Worm (Caenorhabditis elegans) whole organism, mixed stage, embryonic: Measurements from ENCODE around the gene F10G2.2.
"Not testable (repeated sequence)": the region's sequence is repeated elsewhere in the genome, so short reads cannot be mapped to it uniquely, and the experiment has no call there.

Source experiments
- M03D4.4 ChIP-seq: sonication (generic microtip); optimal IDR thresholded peaks from 2 replicates; lab custom pipeline; 2017; ENCODE audit warnings: mild to moderate bottlenecking, missing genetic modification characterization, missing compliant biosample characterization
- bed-3 ChIP-seq: fragments of 200-800 bp; sonication (Bioruptor generic); optimal IDR thresholded peaks from 3 replicates; lab custom pipeline; 2018; ENCODE audit warnings: mild to moderate bottlenecking, missing genetic modification characterization, moderate library complexity, missing compliant biosample characterization
- blmp-1 ChIP-seq: fragments of 150-350 bp; optimal IDR thresholded peaks from 2 replicates; lab custom pipeline; 2014; ENCODE audit warnings: missing biosample characterization, missing genetic modification characterization
- ceh-39 ChIP-seq: fragments of 150-350 bp; optimal IDR thresholded peaks from 2 replicates; lab custom pipeline; 2014; ENCODE audit warnings: missing biosample characterization, missing genetic modification characterization
- ceh-43 ChIP-seq: fragments of 200-800 bp; sonication (Bioruptor generic); optimal IDR thresholded peaks from 2 replicates; lab custom pipeline; 2018; ENCODE audit warnings: mild to moderate bottlenecking, missing genetic modification characterization, moderate library complexity, missing compliant biosample characterization
- ceh-83 ChIP-seq: fragments of 200-800 bp; sonication (Bioruptor generic); optimal IDR thresholded peaks from 2 replicates; lab custom pipeline; 2018; ENCODE audit warnings: mild to moderate bottlenecking, missing genetic modification characterization, missing compliant biosample characterization
- ces-1 ChIP-seq: fragments of 150-350 bp; optimal IDR thresholded peaks from 2 replicates; lab custom pipeline; 2014; ENCODE audit warnings: missing biosample characterization, missing genetic modification reagents, missing genetic modification characterization
- cnd-1 ChIP-seq: fragments of 200-800 bp; sonication (Bioruptor generic); optimal IDR thresholded peaks from 2 replicates; lab custom pipeline; 2018; ENCODE audit warnings: mild to moderate bottlenecking, missing genetic modification characterization, missing compliant biosample characterization
- drap-1 ChIP-seq: fragments of 200-800 bp; sonication (Bioruptor generic); optimal IDR thresholded peaks from 3 replicates; lab custom pipeline; 2018; ENCODE audit warnings: mild to moderate bottlenecking, missing genetic modification characterization, missing compliant biosample characterization
- elt-1 ChIP-seq: sonication (generic microtip); optimal IDR thresholded peaks from 2 replicates; lab custom pipeline; 2017; ENCODE audit warnings: missing genetic modification characterization, mild to moderate bottlenecking, missing compliant biosample characterization, antibody characterized with exemption, moderate library complexity, borderline replicate concordance; ENCODE audit not compliant: insufficient read depth
- elt-3 ChIP-seq: fragments of 150-350 bp; optimal IDR thresholded peaks from 2 replicates; lab custom pipeline; 2014; ENCODE audit warnings: missing biosample characterization, missing genetic modification characterization
- flh-1 ChIP-seq: fragments of 200-800 bp; sonication (Bioruptor generic); optimal IDR thresholded peaks from 2 replicates; lab custom pipeline; 2018; ENCODE audit warnings: mild to moderate bottlenecking, missing genetic modification characterization, moderate library complexity, missing compliant biosample characterization
- hlh-1 ChIP-seq: fragments of 150-350 bp; optimal IDR thresholded peaks from 2 replicates; lab custom pipeline; 2014; ENCODE audit warnings: missing biosample characterization, missing genetic modification reagents, missing genetic modification characterization
- lin-13 ChIP-seq: fragments of 150-350 bp; optimal IDR thresholded peaks from 2 replicates; lab custom pipeline; 2014; ENCODE audit warnings: missing biosample characterization, missing genetic modification characterization
- lin-32 ChIP-seq: fragments of 200-800 bp; sonication (Bioruptor generic); optimal IDR thresholded peaks from 2 replicates; lab custom pipeline; 2018; ENCODE audit warnings: mild to moderate bottlenecking, missing genetic modification characterization, missing compliant biosample characterization
- lsy-2 ChIP-seq: fragments of 150-350 bp; optimal IDR thresholded peaks from 2 replicates; lab custom pipeline; 2014; ENCODE audit warnings: missing biosample characterization, missing genetic modification characterization
- mab-5 ChIP-seq: fragments of 150-350 bp; optimal IDR thresholded peaks from 2 replicates; lab custom pipeline; 2014; ENCODE audit warnings: missing biosample characterization, missing genetic modification characterization
- mep-1 ChIP-seq: fragments of 150-350 bp; optimal IDR thresholded peaks from 2 replicates; lab custom pipeline; 2017; ENCODE audit warnings: missing biosample characterization, missing genetic modification reagents, missing genetic modification characterization, inconsistent platforms
- mls-2 ChIP-seq: sonication (generic microtip); optimal IDR thresholded peaks from 2 replicates; lab custom pipeline; 2016; ENCODE audit warnings: mild to moderate bottlenecking, missing genetic modification characterization, moderate library complexity, missing compliant biosample characterization
- nhr-12 ChIP-seq: fragments of 150-350 bp; optimal IDR thresholded peaks from 2 replicates; lab custom pipeline; 2014; ENCODE audit warnings: missing biosample characterization, missing genetic modification characterization
- nhr-2 ChIP-seq: fragments of 150-350 bp; optimal IDR thresholded peaks from 2 replicates; lab custom pipeline; 2014; ENCODE audit warnings: missing biosample characterization, missing genetic modification characterization
- nhr-28 ChIP-seq: fragments of 150-350 bp; optimal IDR thresholded peaks from 2 replicates; lab custom pipeline; 2014; ENCODE audit warnings: missing biosample characterization, missing genetic modification characterization
- nhr-76 ChIP-seq: sonication (generic microtip); optimal IDR thresholded peaks from 2 replicates; lab custom pipeline; 2017; ENCODE audit warnings: missing biosample characterization, missing genetic modification characterization
- pha-4 ChIP-seq: fragments of 150-350 bp; optimal IDR thresholded peaks from 2 replicates; lab custom pipeline; 2018; ENCODE audit warnings: missing biosample characterization, missing genetic modification reagents, missing genetic modification characterization
- sem-2 ChIP-seq: fragments of 200-800 bp; sonication (Bioruptor generic); optimal IDR thresholded peaks from 2 replicates; lab custom pipeline; 2018; ENCODE audit warnings: mild to moderate bottlenecking, missing genetic modification characterization, missing compliant biosample characterization
- sptf-1 ChIP-seq: sonication (generic microtip); optimal IDR thresholded peaks from 2 replicates; lab custom pipeline; 2017; ENCODE audit warnings: mild to moderate bottlenecking, missing genetic modification characterization, moderate library complexity, missing compliant biosample characterization
- tbx-8 ChIP-seq: fragments of 200-800 bp; sonication (Bioruptor generic); optimal IDR thresholded peaks from 2 replicates; lab custom pipeline; 2018; ENCODE audit warnings: mild to moderate bottlenecking, missing genetic modification characterization, moderate library complexity, missing compliant biosample characterization
- unc-120 ChIP-seq: sonication (generic microtip); optimal IDR thresholded peaks from 2 replicates; lab custom pipeline; 2017; ENCODE audit warnings: missing genetic modification characterization, missing compliant biosample characterization; ENCODE audit not compliant: poor library complexity, severe bottlenecking
- unc-39 ChIP-seq: fragments of 150-350 bp; optimal IDR thresholded peaks from 2 replicates; lab custom pipeline; 2014; ENCODE audit warnings: missing biosample characterization, missing genetic modification characterization
- unc-62 ChIP-seq: fragments of 150-350 bp; optimal IDR thresholded peaks from 2 replicates; lab custom pipeline; 2014; ENCODE audit warnings: missing biosample characterization, missing genetic modification reagents, missing genetic modification characterization
- zip-8 ChIP-seq: fragments of 150-350 bp; optimal IDR thresholded peaks from 2 replicates; lab custom pipeline; 2014; ENCODE audit warnings: missing biosample characterization, missing genetic modification characterization
- ztf-11 ChIP-seq: fragments of 150-350 bp; optimal IDR thresholded peaks from 2 replicates; lab custom pipeline; 2014; ENCODE audit warnings: missing biosample characterization, missing genetic modification characterization

F10G2.2 gene

ce11 chrV:7337218-7337617, 6.2 kb downstream of the F10G2.2 start, which contains the start of gene F10G2.7:
Gene F10G2.7, minus strand, starts transcription at chrV:7337318.
- TF ChIP-seq ceh-43 (GFP tag; lab: Kevin White, UChicago); ces-1; flh-1 (GFP tag; lab: Kevin White, UChicago): not testable (repeated sequence)

DNA sequence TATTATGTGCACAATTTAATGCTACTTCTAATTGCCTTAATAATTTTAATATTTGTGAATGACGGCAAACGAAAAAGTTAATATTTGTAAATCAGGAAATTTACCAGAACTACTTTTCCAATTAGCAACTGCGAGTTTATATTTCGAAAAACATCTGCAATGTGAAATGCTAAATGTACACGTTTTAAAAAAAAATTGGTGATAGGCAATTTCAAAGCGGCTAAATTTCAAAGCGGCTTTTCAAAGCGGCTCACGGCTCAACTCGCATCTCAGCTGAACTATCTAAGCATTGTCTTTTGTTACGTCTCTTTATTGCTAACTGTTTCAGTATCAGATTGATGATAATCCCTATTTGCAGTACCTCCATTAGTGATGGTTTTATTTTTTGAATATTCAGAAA, 8.9 kb downstream of the F10G2.2 start, which contains the start of gene srh-187:
srh-187 (minus strand) TSS at position 101 of the 400 bp plus-strand sequence.
- TF ChIP-seq cnd-1 (no peak), M03D4.4 (tag; lab: Kevin White, UChicago) (no peak)

ce11 chrV:7341942-7342341, 11.0 kb downstream of the F10G2.2 start, which contains the start of the genes nhr-263 and nhr-148:
Gene nhr-263, minus strand, starts transcription at chrV:7342042.
Gene nhr-148, plus strand, starts transcription at chrV:7342156.
- no peak for TF ChIP-seq ceh-39
- no peak for TF ChIP-seq unc-120 (tag; lab: Kevin White, UChicago)

ce11 chrV:7343522-7343921, 12.6 kb downstream of the F10G2.2 start, which contains the start of gene srh-244:
Gene srh-244, plus strand, starts transcription at chrV:7343822.
- TF ChIP-seq pha-4 (tag; lab: Kevin White, UChicago) (no peak), elt-1 (tag; lab: Kevin White, UChicago) (no peak), tbx-8 (GFP tag; lab: Kevin White, UChicago) (no peak), cnd-1 (no peak), ztf-11 (tag; lab: Kevin White, UChicago) (no peak), lsy-2 (tag; lab: Kevin White, UChicago) (no peak), nhr-2 (tag; lab: Kevin White, UChicago) (no peak), ceh-43 (GFP tag; lab: Kevin White, UChicago) (no peak), elt-3 (tag; lab: Kevin White, UChicago) (no peak), ces-1 (no peak), zip-8 (tag; lab: Kevin White, UChicago) (no peak), bed-3 (GFP tag; lab: Kevin White, UChicago) (no peak), nhr-12 (tag; lab: Kevin White, UChicago) (no peak), hlh-1 (no peak), mab-5 (tag; lab: Kevin White, UChicago) (no peak), mls-2 (tag; lab: Kevin White, UChicago) (no peak)

DNA sequence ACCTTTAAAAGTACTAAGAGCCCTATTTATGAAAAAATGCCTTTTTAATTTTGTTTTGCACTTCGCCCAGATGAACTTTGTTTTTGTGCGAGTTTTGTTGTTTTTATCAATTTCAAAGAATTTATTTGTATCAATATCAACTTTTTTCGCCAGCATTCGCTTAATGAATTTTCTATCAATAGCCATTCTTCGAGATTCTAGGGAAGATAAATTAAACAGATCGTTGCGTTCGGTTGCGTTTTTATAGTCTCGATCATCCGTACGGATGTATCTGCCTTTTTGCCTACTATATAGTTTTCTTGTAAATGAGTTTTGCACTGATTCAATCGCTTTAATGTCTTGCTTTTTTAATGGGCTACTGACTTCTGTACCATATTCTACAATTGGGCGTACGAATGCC, 14.5 kb downstream of the F10G2.2 start, which contains the start of gene nhr-147:
nhr-147 (plus strand) TSS at position 301 of the 400 bp plus-strand sequence.
- TF ChIP-seq unc-120, blmp-1, lin-13 (tag; lab: Kevin White, UChicago): not testable (repeated sequence)

DNA sequence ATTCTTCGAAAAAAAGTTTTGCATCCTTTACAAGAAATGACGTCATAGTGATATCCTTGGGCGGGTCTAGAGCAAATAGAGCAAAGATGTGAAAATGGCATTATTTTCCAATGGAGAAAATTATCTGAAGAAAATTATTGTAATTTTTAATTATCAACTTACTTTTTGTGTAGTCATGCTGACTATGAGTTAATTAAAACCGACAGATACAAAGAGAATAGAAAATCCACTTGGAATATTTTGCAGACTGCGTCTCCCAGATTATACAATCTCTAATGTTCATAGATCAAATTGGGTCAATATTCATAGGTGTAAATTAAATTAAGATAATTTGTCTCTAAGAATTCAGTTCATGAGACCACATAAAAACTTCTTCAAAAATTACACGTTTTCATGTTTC, 18.6 kb downstream of the F10G2.2 start, which contains the start of gene nhr-149:
nhr-149 (minus strand) TSS at position 101 of the 400 bp plus-strand sequence.
- TF ChIP-seq zip-8 (tag; lab: Kevin White, UChicago) (peak; percentile 53), mls-2 (tag; lab: Kevin White, UChicago) (no peak)

DNA sequence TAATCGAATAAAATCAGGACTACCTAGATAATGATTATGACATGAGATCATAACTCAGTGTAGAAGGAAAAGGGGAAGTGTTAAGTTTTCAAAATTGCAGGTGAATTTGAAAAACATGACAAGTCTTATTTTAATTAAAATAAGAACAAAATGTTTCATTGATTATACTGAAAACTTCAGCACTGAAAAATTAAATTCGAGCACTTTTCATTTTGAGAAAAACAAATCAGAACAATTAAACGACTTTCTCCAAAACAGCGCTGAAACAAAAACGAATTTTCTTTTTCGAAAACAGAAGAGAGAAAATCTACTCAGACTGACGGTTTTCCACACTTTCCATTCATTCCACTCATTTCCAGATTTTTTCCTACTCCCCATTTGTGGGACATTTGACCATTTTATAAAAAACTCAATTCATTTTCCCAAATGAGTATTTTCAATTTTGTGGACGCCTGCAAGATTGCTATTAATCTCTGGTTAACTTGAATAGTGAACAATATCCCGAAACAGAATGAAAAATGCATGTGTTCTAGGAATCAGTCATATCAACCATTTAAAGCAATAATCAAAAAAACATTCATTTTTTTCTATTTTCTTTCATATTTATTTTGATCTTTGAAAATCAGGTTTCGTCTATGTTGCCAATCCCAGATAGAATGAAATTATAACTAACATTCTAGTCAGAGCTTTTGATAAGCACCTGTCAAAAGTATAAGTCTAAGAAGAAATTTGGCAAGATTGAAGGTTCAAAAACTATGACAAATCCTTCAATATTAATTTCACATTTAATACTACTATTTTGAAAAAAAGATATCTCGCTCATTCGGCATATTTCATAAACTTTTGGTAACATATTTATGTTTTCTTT, 21.5 kb downstream of the F10G2.2 start, which contains the start of the genes srh-231 and srh-275:
srh-231 (minus strand) TSS at position 51 of the 868 bp plus-strand sequence.
srh-275 (plus strand) TSS at position 818 of the 868 bp plus-strand sequence.
- TF ChIP-seq mep-1 (tag; lab: Kevin White, UChicago) (no peak), ceh-39 (no peak)

- TF ChIP-seq nhr-12 (tag; lab: Kevin White, UChicago) (no peak), ceh-83 (GFP tag; lab: Kevin White, UChicago) (no peak), elt-3 (tag; lab: Kevin White, UChicago) (no peak), mls-2 (tag; lab: Kevin White, UChicago) (no peak), lin-32 (GFP tag; lab: Kevin White, UChicago) (no peak), unc-39 (tag; lab: Kevin White, UChicago) (no peak), drap-1 (GFP tag; lab: Kevin White, UChicago) (no peak), M03D4.4 (tag; lab: Kevin White, UChicago) (no peak), tbx-8 (GFP tag; lab: Kevin White, UChicago) (no peak), ceh-39 (no peak), nhr-28 (tag; lab: Kevin White, UChicago) (no peak), ces-1 (no peak), nhr-76 (tag; lab: Kevin White, UChicago) (no peak), cnd-1 (no peak), sptf-1 (tag; lab: Kevin White, UChicago) (no peak), unc-120 (tag; lab: Kevin White, UChicago) (no peak), unc-62 (GFP tag; lab: Kevin White, UChicago) (no peak), sem-2 (GFP tag; lab: Kevin White, UChicago) (no peak), ceh-43 (GFP tag; lab: Kevin White, UChicago) (no peak)
These were observed 22.6 kb downstream of the F10G2.2 start for ce11 chrV:7353602-7354001.
